Fruit fly (Drosophila melanogaster): ENCODE results near the gene DZIP1.

DZIP1 gene

dm6 chr3R:24514652-24515328 is at the start of gene DZIP1, which contains the start of gene nAChRbeta2:
TSS of gene DZIP1 (plus strand) at chr3R:24515278.
TSS of gene nAChRbeta2 (minus strand) at chr3R:24515106.
- TF ChIP-seq CG17801 (GFP tag; optimal IDR thresholded peaks at IDR 0.05; ENCODE audit: partially characterized antibody) = no peak

- no peak for TF ChIP-seq CG17801 (GFP tag; optimal IDR thresholded peaks at IDR 0.05; ENCODE audit: partially characterized antibody)
These were observed 47.8 kb upstream of the DZIP1 start for dm6 chr3R:24467237-24467636.

- no peak for TF ChIP-seq CG17801 (GFP tag; optimal IDR thresholded peaks at IDR 0.05; ENCODE audit: partially characterized antibody)
These were observed 46.0 kb upstream of the DZIP1 start, which contains the start of gene CG31128 for dm6 chr3R:24469097-24469496. TSS of gene CG31128 (plus strand) at chr3R:24469397.

- no peak for TF ChIP-seq CG17801 (GFP tag; optimal IDR thresholded peaks at IDR 0.05; ENCODE audit: partially characterized antibody)
These were observed 40.3 kb upstream of the DZIP1 start for dm6 chr3R:24474760-24475159.

- no peak for TF ChIP-seq CG17801 (GFP tag; optimal IDR thresholded peaks at IDR 0.05; ENCODE audit: partially characterized antibody)
These were observed 34.0 kb upstream of the DZIP1 start for dm6 chr3R:24481040-24481439.

- TF ChIP-seq CG17801 (GFP tag; optimal IDR thresholded peaks at IDR 0.05; ENCODE audit: partially characterized antibody) = no peak
These were observed 30.0 kb upstream of the DZIP1 start, which contains the start of gene nAChRalpha2 for dm6 chr3R:24484990-24485478. TSS of gene nAChRalpha2 (plus strand) at chr3R:24485428.

- TF ChIP-seq CG17801 (GFP tag; optimal IDR thresholded peaks at IDR 0.05; ENCODE audit: partially characterized antibody) = no peak
These were observed 19.0 kb upstream of the DZIP1 start for dm6 chr3R:24496084-24496483.

dm6 chr3R:24503627-24504026 is 11.5 kb upstream of the DZIP1 start:
- TF ChIP-seq CG17801 (GFP tag; optimal IDR thresholded peaks at IDR 0.05; ENCODE audit: partially characterized antibody) = no peak

dm6 chr3R:24518150-24518580 is 3.1 kb downstream of the DZIP1 start, which contains the start of gene Pp1alpha-96A:
TSS of gene Pp1alpha-96A (plus strand) at chr3R:24518270.
- TF ChIP-seq CG17801 (GFP tag; optimal IDR thresholded peaks at IDR 0.05; ENCODE audit: partially characterized antibody) = peak; percentile 57

dm6 chr3R:24521313-24521712 is 6.2 kb downstream of the DZIP1 start:
- no peak for TF ChIP-seq CG17801 (GFP tag; optimal IDR thresholded peaks at IDR 0.05; ENCODE audit: partially characterized antibody)

- TF ChIP-seq CG17801 (GFP tag; optimal IDR thresholded peaks at IDR 0.05; ENCODE audit: partially characterized antibody) = no peak
These were observed 8.5 kb downstream of the DZIP1 start, which contains the start of gene CG13622 for dm6 chr3R:24523578-24523977. TSS of gene CG13622 (minus strand) at chr3R:24523678.

- TF ChIP-seq CG17801 (GFP tag; optimal IDR thresholded peaks at IDR 0.05; ENCODE audit: partially characterized antibody) = no peak
These were observed 9.4 kb downstream of the DZIP1 start, which contains the start of gene Jhbp12 for dm6 chr3R:24524426-24524974. TSS of gene Jhbp12 (plus strand) at chr3R:24524794.

dm6 chr3R:24525983-24526661 is 11.0 kb downstream of the DZIP1 start:
- no peak for TF ChIP-seq CG17801 (GFP tag; optimal IDR thresholded peaks at IDR 0.05; ENCODE audit: partially characterized antibody)

dm6 chr3R:24527845-24528244 is 12.8 kb downstream of the DZIP1 start, which contains the start of gene CG6607:
TSS of gene CG6607 (plus strand) at chr3R:24528047.
- no peak for TF ChIP-seq CG17801 (GFP tag; optimal IDR thresholded peaks at IDR 0.05; ENCODE audit: partially characterized antibody)

dm6 chr3R:24530328-24530727 is 15.2 kb downstream of the DZIP1 start, which contains the start of the genes CG13623 and ana1:
TSS of gene CG13623 (minus strand) at chr3R:24530558.
TSS of gene ana1 (plus strand) at chr3R:24530576.
- no peak for TF ChIP-seq CG17801 (GFP tag; optimal IDR thresholded peaks at IDR 0.05; ENCODE audit: partially characterized antibody)
